Worm (Caenorhabditis elegans) whole organism, L3 larva: ENCODE results near the gene ZC404.15.

Source experiments
- aly-2 ChIP-seq: fragments of 150-350 bp; optimal IDR thresholded peaks from 2 replicates; lab custom pipeline; 2014; ENCODE audit warnings: missing biosample characterization, missing genetic modification characterization
- ama-1 ChIP-seq: fragments of 150-350 bp; optimal IDR thresholded peaks from 2 replicates; lab custom pipeline; 2018
- ceh-16 ChIP-seq: sonication (generic microtip); optimal IDR thresholded peaks from 2 replicates; lab custom pipeline; 2017; ENCODE audit warnings: missing biosample characterization, missing genetic modification characterization
- ceh-82 ChIP-seq: fragments of 150-350 bp; optimal IDR thresholded peaks from 2 replicates; lab custom pipeline; 2014; ENCODE audit warnings: missing biosample characterization, missing genetic modification characterization
- ceh-9 ChIP-seq: sonication (generic microtip); optimal IDR thresholded peaks from 2 replicates; lab custom pipeline; 2018; ENCODE audit warnings: missing biosample characterization, missing genetic modification characterization
- daf-12 ChIP-seq: fragments of 150-350 bp; optimal IDR thresholded peaks from 2 replicates; lab custom pipeline; 2014; ENCODE audit warnings: missing biosample characterization, missing genetic modification reagents, missing genetic modification characterization
- egl-27 ChIP-seq: sonication (generic microtip); optimal IDR thresholded peaks from 4 replicates; lab custom pipeline; 2017; ENCODE audit warnings: missing biosample characterization, missing genetic modification reagents, missing genetic modification characterization
- egl-5 ChIP-seq: fragments of 150-350 bp; optimal IDR thresholded peaks from 2 replicates; lab custom pipeline; 2017; ENCODE audit warnings: missing biosample characterization, missing genetic modification reagents, missing genetic modification characterization, inconsistent platforms
- elt-2 ChIP-seq: sonication (generic microtip); optimal IDR thresholded peaks from 2 replicates; lab custom pipeline; 2016; ENCODE audit warnings: missing genetic modification reagents, mild to moderate bottlenecking, missing genetic modification characterization, missing compliant biosample characterization
- eor-1 ChIP-seq, 2 experiments: fragments of 150-350 bp; optimal IDR thresholded peaks; 2 replicates each; lab custom pipeline; 2014 to 2018; ENCODE audit warnings: missing biosample characterization in 2 of 2, missing genetic modification characterization in 2 of 2
- fkh-10 ChIP-seq: sonication (generic microtip); optimal IDR thresholded peaks from 2 replicates; lab custom pipeline; 2017; ENCODE audit warnings: missing biosample characterization, missing genetic modification reagents, missing genetic modification characterization
- fkh-2 ChIP-seq: fragments of 150-350 bp; optimal IDR thresholded peaks from 2 replicates; lab custom pipeline; 2014; ENCODE audit warnings: missing biosample characterization, missing genetic modification reagents, missing genetic modification characterization
- hmg-11 ChIP-seq: sonication (generic microtip); optimal IDR thresholded peaks from 2 replicates; lab custom pipeline; 2016; ENCODE audit warnings: missing genetic modification characterization, missing compliant biosample characterization
- lin-39 ChIP-seq: fragments of 150-350 bp; optimal IDR thresholded peaks from 2 replicates; lab custom pipeline; 2018; ENCODE audit warnings: missing biosample characterization, missing genetic modification reagents, missing genetic modification characterization
- lsy-12 ChIP-seq: sonication (generic microtip); optimal IDR thresholded peaks from 2 replicates; lab custom pipeline; 2016; ENCODE audit warnings: mild to moderate bottlenecking, missing genetic modification characterization, missing compliant biosample characterization
- mdl-1 ChIP-seq: fragments of 150-350 bp; optimal IDR thresholded peaks from 2 replicates; lab custom pipeline; 2014; ENCODE audit warnings: missing biosample characterization, missing genetic modification characterization
- mml-1 ChIP-seq: fragments of 150-350 bp; sonication (generic microtip); optimal IDR thresholded peaks from 3 replicates; lab custom pipeline; 2014; ENCODE audit warnings: missing biosample characterization, missing genetic modification characterization
- nfya-1 ChIP-seq: sonication (generic microtip); optimal IDR thresholded peaks from 2 replicates; lab custom pipeline; 2017; ENCODE audit warnings: missing genetic modification characterization, mild to moderate bottlenecking, missing compliant biosample characterization, antibody characterized with exemption, moderate library complexity; ENCODE audit not compliant: insufficient read depth
- nhr-11 ChIP-seq: fragments of 150-350 bp; optimal IDR thresholded peaks from 2 replicates; lab custom pipeline; 2014; ENCODE audit warnings: missing biosample characterization, missing genetic modification characterization
- nhr-23 ChIP-seq: fragments of 150-350 bp; optimal IDR thresholded peaks from 2 replicates; lab custom pipeline; 2014; ENCODE audit warnings: missing biosample characterization, missing genetic modification reagents, missing genetic modification characterization
- nhr-237 ChIP-seq: fragments of 150-350 bp; optimal IDR thresholded peaks from 2 replicates; lab custom pipeline; 2014; ENCODE audit warnings: missing biosample characterization, missing genetic modification characterization
- nhr-25 ChIP-seq: sonication (generic microtip); optimal IDR thresholded peaks from 2 replicates; lab custom pipeline; 2017; ENCODE audit warnings: missing biosample characterization, missing genetic modification characterization
- nhr-28 ChIP-seq: fragments of 150-350 bp; optimal IDR thresholded peaks from 2 replicates; lab custom pipeline; 2014; ENCODE audit warnings: missing biosample characterization, missing genetic modification characterization
- nhr-43 ChIP-seq: sonication (generic microtip); optimal IDR thresholded peaks from 2 replicates; lab custom pipeline; 2016; ENCODE audit warnings: mild to moderate bottlenecking, missing genetic modification characterization, missing compliant biosample characterization; ENCODE audit not compliant: poor library complexity, severe bottlenecking
- nhr-67 ChIP-seq: fragments of 150-350 bp; optimal IDR thresholded peaks from 2 replicates; lab custom pipeline; 2014; ENCODE audit warnings: missing biosample characterization, missing genetic modification characterization
- nhr-76 ChIP-seq: fragments of 150-350 bp; sonication (generic microtip); optimal IDR thresholded peaks from 5 replicates; lab custom pipeline; 2014; ENCODE audit warnings: missing biosample characterization, missing genetic modification characterization
- pha-4 ChIP-seq: fragments of 150-350 bp; optimal IDR thresholded peaks from 2 replicates; lab custom pipeline; 2014; ENCODE audit warnings: missing biosample characterization, missing genetic modification reagents, missing genetic modification characterization
- pqm-1 ChIP-seq: fragments of 150-350 bp; optimal IDR thresholded peaks from 2 replicates; lab custom pipeline; 2017; ENCODE audit warnings: missing biosample characterization, missing genetic modification characterization, inconsistent platforms
- sea-2 ChIP-seq: fragments of 150-350 bp; sonication (generic microtip); optimal IDR thresholded peaks from 4 replicates; lab custom pipeline; 2014; ENCODE audit warnings: missing biosample characterization, missing genetic modification reagents, missing genetic modification characterization
- skn-1 ChIP-seq: fragments of 150-350 bp; optimal IDR thresholded peaks from 2 replicates; lab custom pipeline; 2014; ENCODE audit warnings: missing biosample characterization, missing genetic modification characterization
- snpc-4 ChIP-seq: fragments of 150-350 bp; optimal IDR thresholded peaks from 2 replicates; lab custom pipeline; 2014; ENCODE audit warnings: missing biosample characterization, missing genetic modification characterization
- tbx-2 ChIP-seq: sonication (generic microtip); optimal IDR thresholded peaks from 2 replicates; lab custom pipeline; 2016; ENCODE audit warnings: mild to moderate bottlenecking, missing genetic modification characterization, missing compliant biosample characterization
- unc-39 ChIP-seq: sonication (generic microtip); optimal IDR thresholded peaks from 4 replicates; lab custom pipeline; 2017; ENCODE audit warnings: missing biosample characterization, missing genetic modification characterization
- zag-1 ChIP-seq: fragments of 150-350 bp; optimal IDR thresholded peaks from 2 replicates; lab custom pipeline; 2014; ENCODE audit warnings: missing biosample characterization, missing genetic modification characterization
- ztf-11 ChIP-seq: fragments of 150-350 bp; optimal IDR thresholded peaks from 2 replicates; lab custom pipeline; 2014; ENCODE audit warnings: missing biosample characterization, missing genetic modification characterization

ZC404.15 gene

ce11 chrV:6808962-6809361 is 28.7 kb downstream of the ZC404.15 start, which contains the start of gene dmsr-16:
TSS of gene dmsr-16 (minus strand) at chrV:6809062.
- TF ChIP-seq nhr-25 (tag; lab: Kevin White, UChicago) (no peak), tbx-2 (no peak), nhr-11 (tag; lab: Kevin White, UChicago) (no peak), nhr-237 (tag; lab: Kevin White, UChicago) (no peak), fkh-10 (GFP tag; lab: Kevin White, UChicago) (no peak), eor-1 (tag; optimal IDR thresholded peaks at IDR 0.05; lab: Kevin White, UChicago) (no peak), sea-2 (GFP tag; lab: Kevin White, UChicago) (no peak), nhr-23 (tag; lab: Kevin White, UChicago) (no peak), zag-1 (no peak), snpc-4 (tag; lab: Kevin White, UChicago) (no peak), hmg-11 (no peak)

ce11 chrV:6810091-6810490 is 29.8 kb downstream of the ZC404.15 start:
- TF ChIP-seq ceh-82 (tag; lab: Kevin White, UChicago), result no peak
- TF ChIP-seq elt-2 (tag; lab: Kevin White, UChicago), result peak; percentile 54
- TF ChIP-seq pqm-1 (tag; lab: Kevin White, UChicago), result peak; percentile 21
- TF ChIP-seq nhr-28 (tag; lab: Kevin White, UChicago), result no peak
- peak; percentile 11 for TF ChIP-seq pha-4 (tag; lab: Kevin White, UChicago)

- TF ChIP-seq mdl-1 (tag; lab: Kevin White, UChicago) (no peak), elt-2 (tag; lab: Kevin White, UChicago) (peak; percentile 77), eor-1 (tag; optimal IDR thresholded peaks at IDR 0.05; lab: Kevin White, UChicago) (no peak), pqm-1 (tag; lab: Kevin White, UChicago) (peak; percentile 77)
Observed at ce11 chrV:6811863-6812262, 31.6 kb downstream of the ZC404.15 start.

ce11 chrV:6813862-6814261 is 33.6 kb downstream of the ZC404.15 start:
- TF ChIP-seq nhr-25 (tag; lab: Kevin White, UChicago) (no peak), nhr-76 (tag; lab: Kevin White, UChicago) (no peak), nfya-1 (no peak), nhr-67 (tag; lab: Kevin White, UChicago) (no peak), skn-1 (tag; lab: Kevin White, UChicago) (no peak), lsy-12 (tag; lab: Kevin White, UChicago) (no peak)

ce11 chrV:6817184-6817583 is 36.9 kb downstream of the ZC404.15 start, which contains the start of gene dmsr-14:
TSS of gene dmsr-14 (minus strand) at chrV:6817284.
- TF ChIP-seq nhr-76 (tag; lab: Kevin White, UChicago) (no peak), eor-1 (tag; optimal IDR thresholded peaks at IDR 0.05; lab: Kevin White, UChicago) (no peak), zag-1 (no peak), lin-39 (tag; lab: Kevin White, UChicago) (no peak), egl-5 (tag; lab: Kevin White, UChicago) (no peak), lsy-12 (tag; lab: Kevin White, UChicago) (no peak), fkh-2 (tag; lab: Kevin White, UChicago) (no peak), nhr-67 (tag; lab: Kevin White, UChicago) (no peak), nfya-1 (no peak), daf-12 (tag; lab: Kevin White, UChicago) (no peak), aly-2 (tag; lab: Kevin White, UChicago) (no peak), pha-4 (tag; lab: Kevin White, UChicago) (no peak), unc-39 (no peak), ama-1 (no peak), ztf-11 (tag; lab: Kevin White, UChicago) (no peak), nhr-237 (tag; lab: Kevin White, UChicago) (no peak), fkh-10 (GFP tag; lab: Kevin White, UChicago) (no peak), sea-2 (GFP tag; lab: Kevin White, UChicago) (no peak), nhr-23 (tag; lab: Kevin White, UChicago) (no peak)
- TF ChIP-seq, all 47 proteins: peak for 0

- no peak for TF ChIP-seq ztf-11 (tag; lab: Kevin White, UChicago)
- TF ChIP-seq nhr-23 (tag; lab: Kevin White, UChicago), result no peak
- no peak for TF ChIP-seq fkh-10 (GFP tag; lab: Kevin White, UChicago)
- no peak for TF ChIP-seq mdl-1 (tag; lab: Kevin White, UChicago)
- TF ChIP-seq egl-27 (tag; lab: Kevin White, UChicago), result no peak
- TF ChIP-seq nfya-1, result no peak
- TF ChIP-seq ceh-9, result no peak
- TF ChIP-seq ceh-16, result no peak
- no peak for TF ChIP-seq elt-2 (tag; lab: Kevin White, UChicago)
- no peak for TF ChIP-seq nhr-43 (tag; lab: Kevin White, UChicago)
- TF ChIP-seq egl-5 (tag; lab: Kevin White, UChicago), result no peak
- TF ChIP-seq daf-12 (tag; lab: Kevin White, UChicago), result no peak
- TF ChIP-seq fkh-2 (tag; lab: Kevin White, UChicago), result no peak
- no peak for TF ChIP-seq ama-1
- TF ChIP-seq mml-1, result no peak
- TF ChIP-seq nhr-237 (tag; lab: Kevin White, UChicago), result no peak
- no peak for TF ChIP-seq lin-39 (tag; lab: Kevin White, UChicago)
Observed at ce11 chrV:6819812-6820211, 39.5 kb downstream of the ZC404.15 start, which contains the start of gene dmsr-13. TSS of gene dmsr-13 (minus strand) at chrV:6819912.
